Worm (Caenorhabditis elegans) whole organism, L4/young adult: ENCODE results near the gene cyld-1.

Experiments
- dao-5 ChIP-seq: sonication (generic microtip); optimal IDR thresholded peaks from 2 replicates; lab custom pipeline; 2016; ENCODE audit warnings: missing genotype, missing genetic modification characterization, moderate library complexity, missing compliant biosample characterization
- him-1 ChIP-seq: sonication (generic microtip); optimal IDR thresholded peaks from 2 replicates; lab custom pipeline; 2016; ENCODE audit warnings: missing genotype, missing genetic modification reagents, missing genetic modification characterization, missing compliant biosample characterization

DNA sequence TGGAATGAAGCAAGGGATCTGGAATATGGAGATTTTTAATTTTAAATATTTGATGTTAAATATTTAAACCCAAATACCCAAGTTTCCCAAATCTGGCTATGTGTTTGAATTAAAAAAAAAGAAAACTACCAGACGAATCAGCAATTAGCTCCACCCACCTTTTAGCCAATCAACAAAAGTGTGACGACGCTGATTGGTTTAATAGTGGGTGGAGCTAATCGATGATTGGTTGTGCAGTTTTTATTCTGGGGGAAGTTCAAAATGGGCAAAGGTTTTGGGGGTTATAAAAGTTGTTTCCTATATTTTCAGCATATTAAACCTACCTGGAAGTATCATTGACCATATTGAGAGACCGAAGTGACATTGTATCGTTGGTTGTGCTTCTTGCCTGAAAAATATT, 35.9 kb downstream of the cyld-1 start:
- no peak for TF ChIP-seq dao-5
- TF ChIP-seq him-1 (tag; lab: Kevin White, UChicago) = no peak
